Fruit fly (Drosophila melanogaster) whole organism, embryonic: ENCODE data around the gene pall.

ENCODE experiments used
- Ada2b ChIP-seq: fragments of 200-800 bp; sonication (Bioruptor generic); IDR thresholded peaks from 2 replicates; pipeline ENCODE4 v1.3.6; 2022; ENCODE audit warnings: missing biosample characterization, missing genetic modification characterization
- Adf1 ChIP-seq: fragments of 200-800 bp; sonication (Bioruptor generic); IDR thresholded peaks from 2 replicates; pipeline ENCODE4 v1.3.6; 2022; ENCODE audit warnings: missing biosample characterization, missing genetic modification characterization
- BtbVII ChIP-seq: fragments of 200-800 bp; sonication (Bioruptor generic); optimal IDR thresholded peaks from 3 replicates; lab custom pipeline; 2017; ENCODE audit warnings: missing biosample characterization, mild to moderate bottlenecking, missing genetic modification characterization
- CG11093 ChIP-seq: fragments of 200-800 bp; sonication (Bioruptor generic); IDR thresholded peaks from 3 replicates; pipeline ENCODE4 v1.3.6; 2022; ENCODE audit warnings: missing biosample characterization, missing genetic modification characterization
- CG11504 ChIP-seq: fragments of 200-800 bp; sonication (Bioruptor generic); optimal IDR thresholded peaks from 3 replicates; lab custom pipeline; 2019; ENCODE audit warnings: missing biosample characterization, mild to moderate bottlenecking, missing genetic modification characterization, moderate library complexity
- CG11696 ChIP-seq: fragments of 200-800 bp; sonication (Bioruptor generic); IDR thresholded peaks from 2 replicates; pipeline ENCODE4 v1.3.6; 2022; ENCODE audit warnings: missing biosample characterization, missing genetic modification characterization
- CG12236 ChIP-seq: fragments of 200-800 bp; sonication (Bioruptor generic); optimal IDR thresholded peaks from 2 replicates; lab custom pipeline; 2016; ENCODE audit warnings: missing biosample characterization, missing genetic modification characterization
- CG12744 ChIP-seq: fragments of 200-800 bp; sonication (Bioruptor generic); optimal IDR thresholded peaks from 2 replicates; lab custom pipeline; 2016; ENCODE audit warnings: missing biosample characterization, missing genetic modification characterization
- CG12942 ChIP-seq: fragments of 200-800 bp; sonication (Bioruptor generic); optimal IDR thresholded peaks from 3 replicates; lab custom pipeline; 2016; ENCODE audit warnings: missing biosample characterization, missing genetic modification characterization
- CG15479 ChIP-seq: fragments of 200-800 bp; sonication (Bioruptor generic); optimal IDR thresholded peaks from 3 replicates; lab custom pipeline; 2019; ENCODE audit warnings: missing biosample characterization, mild to moderate bottlenecking, missing genetic modification characterization, moderate library complexity
- CG17359 ChIP-seq: fragments of 200-800 bp; sonication (Bioruptor generic); optimal IDR thresholded peaks from 3 replicates; lab custom pipeline; 2018; ENCODE audit warnings: missing biosample characterization, mild to moderate bottlenecking, missing genetic modification characterization, moderate library complexity
- CG18599 ChIP-seq: fragments of 200-800 bp; sonication (Bioruptor generic); optimal IDR thresholded peaks from 3 replicates; lab custom pipeline; 2017; ENCODE audit warnings: missing biosample characterization, missing genetic modification characterization, mild to moderate bottlenecking, moderate library complexity, missing genetic modification reagents
- CG18764 ChIP-seq: fragments of 200-800 bp; sonication (Bioruptor generic); optimal IDR thresholded peaks from 3 replicates; lab custom pipeline; 2016; ENCODE audit warnings: missing biosample characterization, missing genetic modification characterization
- CG2129 ChIP-seq: fragments of 200-800 bp; sonication (Bioruptor generic); IDR thresholded peaks from 2 replicates; pipeline ENCODE4 v1.3.6; 2022; ENCODE audit warnings: missing biosample characterization, missing genetic modification characterization; ENCODE audit not compliant: partially characterized antibody
- CG3281 ChIP-seq: fragments of 200-800 bp; sonication (Bioruptor generic); optimal IDR thresholded peaks from 3 replicates; lab custom pipeline; 2017; ENCODE audit warnings: missing biosample characterization, mild to moderate bottlenecking, missing genetic modification characterization
- CG6765 ChIP-seq: fragments of 200-800 bp; sonication (Bioruptor generic); optimal IDR thresholded peaks from 3 replicates; lab custom pipeline; 2017; ENCODE audit warnings: missing biosample characterization, mild to moderate bottlenecking, missing genetic modification characterization
- CG7839 ChIP-seq: fragments of 200-800 bp; sonication (Bioruptor generic); optimal IDR thresholded peaks from 3 replicates; lab custom pipeline; 2018; ENCODE audit warnings: missing biosample characterization, mild to moderate bottlenecking, missing genetic modification characterization, moderate library complexity
- CG8359 ChIP-seq: fragments of 200-800 bp; sonication (Bioruptor generic); optimal IDR thresholded peaks from 2 replicates; lab custom pipeline; 2017; ENCODE audit warnings: missing biosample characterization, mild to moderate bottlenecking, missing genetic modification characterization, borderline replicate concordance
- CG8388 ChIP-seq: fragments of 200-800 bp; sonication (Bioruptor generic); optimal IDR thresholded peaks from 2 replicates; lab custom pipeline; 2019; ENCODE audit warnings: missing biosample characterization, mild to moderate bottlenecking, missing genetic modification characterization, moderate library complexity
- CG9797 ChIP-seq: fragments of 200-800 bp; sonication (Bioruptor generic); optimal IDR thresholded peaks from 3 replicates; lab custom pipeline; 2018; ENCODE audit warnings: missing biosample characterization, mild to moderate bottlenecking, missing genetic modification characterization
- Dfd ChIP-seq, 2 experiments: fragments of >200 bp; optimal IDR thresholded peaks; 2 replicates each; lab custom pipeline; 2017; ENCODE audit warnings: missing biosample characterization in 2 of 2, missing genetic modification characterization in 2 of 2
- Drgx ChIP-seq: fragments of 200-800 bp; sonication (Bioruptor generic); IDR thresholded peaks from 2 replicates; pipeline ENCODE4 v1.3.6; 2022; ENCODE audit warnings: missing biosample characterization, missing genetic modification characterization
- Eip74EF ChIP-seq, 2 experiments: fragments of 200-800 bp in 1 of 2; fragments of >200 bp in 1 of 2; sonication (Bioruptor generic) in 1 of 2; optimal IDR thresholded peaks; 2 replicates each; lab custom pipeline; 2017 to 2019; ENCODE audit warnings: missing biosample characterization in 2 of 2, missing genetic modification characterization in 2 of 2, mild to moderate bottlenecking in 1 of 2, moderate library complexity in 1 of 2
- Elba2 ChIP-seq: fragments of 200-800 bp; sonication (Bioruptor generic); optimal IDR thresholded peaks from 3 replicates; lab custom pipeline; 2016; ENCODE audit warnings: missing biosample characterization, missing genetic modification characterization
- Hand ChIP-seq: fragments of 200-800 bp; sonication (Bioruptor generic); optimal IDR thresholded peaks from 2 replicates; lab custom pipeline; 2017; ENCODE audit warnings: mild to moderate bottlenecking, missing biosample characterization, missing genetic modification reagents, missing genetic modification characterization
- HmgZ ChIP-seq: fragments of 200-800 bp; sonication (Bioruptor generic); optimal IDR thresholded peaks from 2 replicates; lab custom pipeline; 2018; ENCODE audit warnings: missing biosample characterization, mild to moderate bottlenecking, missing genetic modification characterization
- Lpt ChIP-seq: fragments of >200 bp; optimal IDR thresholded peaks from 2 replicates; lab custom pipeline; 2018; ENCODE audit warnings: missing biosample characterization, missing genetic modification characterization
- Oaz ChIP-seq: fragments of 200-800 bp; sonication (Bioruptor generic); IDR thresholded peaks from 2 replicates; pipeline ENCODE4 v1.3.6; 2022; ENCODE audit warnings: missing biosample characterization, missing genetic modification characterization
- bbx ChIP-seq: fragments of 200-800 bp; sonication (Bioruptor generic); IDR thresholded peaks from 2 replicates; pipeline ENCODE4 v1.3.6; 2022; ENCODE audit warnings: missing biosample characterization, missing genetic modification characterization; ENCODE audit not compliant: partially characterized antibody
- dati ChIP-seq: fragments of 200-800 bp; sonication (Bioruptor generic); IDR thresholded peaks from 2 replicates; pipeline ENCODE4 v1.3.6; 2022; ENCODE audit warnings: missing biosample characterization, missing genetic modification characterization
- ems ChIP-seq: fragments of 200-800 bp; sonication (Bioruptor generic); optimal IDR thresholded peaks from 3 replicates; lab custom pipeline; 2016; ENCODE audit warnings: missing biosample characterization, missing genetic modification characterization
- ewg ChIP-seq: fragments of 200-800 bp; sonication (Bioruptor generic); optimal IDR thresholded peaks from 3 replicates; lab custom pipeline; 2017; ENCODE audit warnings: mild to moderate bottlenecking, missing biosample characterization, missing genetic modification reagents, missing genetic modification characterization
- exex ChIP-seq: fragments of 200-800 bp; sonication (Bioruptor generic); optimal IDR thresholded peaks from 4 replicates; lab custom pipeline; 2018; ENCODE audit warnings: missing biosample characterization, mild to moderate bottlenecking, missing genetic modification characterization, moderate library complexity
- gem ChIP-seq: fragments of 200-800 bp; sonication (Bioruptor generic); optimal IDR thresholded peaks from 2 replicates; lab custom pipeline; 2019; ENCODE audit warnings: missing biosample characterization, mild to moderate bottlenecking, missing genetic modification characterization, moderate library complexity
- gfzf ChIP-seq: fragments of 200-800 bp; sonication (Bioruptor generic); optimal IDR thresholded peaks from 2 replicates; lab custom pipeline; 2016; ENCODE audit warnings: missing biosample characterization, mild to moderate bottlenecking, missing genetic modification characterization, moderate library complexity
- grau ChIP-seq: fragments of 200-800 bp; optimal IDR thresholded peaks from 3 replicates; lab custom pipeline; 2019; ENCODE audit warnings: missing biosample characterization, mild to moderate bottlenecking, missing genetic modification characterization, moderate library complexity
- hkb ChIP-seq, 2 experiments: fragments of 200-800 bp in 1 of 2; fragments of >200 bp in 1 of 2; sonication (Bioruptor generic) in 1 of 2; IDR thresholded peaks in 1 of 2; optimal IDR thresholded peaks in 1 of 2; 2 replicates each; pipeline versions ENCODE4 v1.3.6 to Lab custom; 2017 to 2022; ENCODE audit warnings: missing biosample characterization in 1 of 2, missing genetic modification characterization in 1 of 2
- inv ChIP-seq: fragments of 200-800 bp; sonication (Bioruptor generic); IDR thresholded peaks from 2 replicates; pipeline ENCODE4 v1.3.6; 2022; ENCODE audit warnings: missing biosample characterization, missing genetic modification characterization; ENCODE audit not compliant: partially characterized antibody
- kay ChIP-seq: fragments of 200-800 bp; sonication (Bioruptor generic); optimal IDR thresholded peaks from 2 replicates; lab custom pipeline; 2016; ENCODE audit warnings: missing biosample characterization, missing genetic modification characterization
- nerfin-1 ChIP-seq: fragments of 200-800 bp; sonication (Bioruptor generic); optimal IDR thresholded peaks from 3 replicates; lab custom pipeline; 2019; ENCODE audit warnings: missing biosample characterization, mild to moderate bottlenecking, missing genetic modification characterization, moderate library complexity
- odd ChIP-seq: fragments of 200-800 bp; sonication (Bioruptor generic); optimal IDR thresholded peaks from 2 replicates; lab custom pipeline; 2017; ENCODE audit warnings: missing biosample characterization, mild to moderate bottlenecking, missing genetic modification characterization
- pnt ChIP-seq: fragments of 200-800 bp; sonication (Bioruptor generic); optimal IDR thresholded peaks from 3 replicates; lab custom pipeline; 2016; ENCODE audit warnings: missing biosample characterization, missing genetic modification characterization
- row ChIP-seq: fragments of 200-800 bp; sonication (Bioruptor generic); IDR thresholded peaks from 3 replicates; pipeline ENCODE4 v1.3.6; 2022; ENCODE audit warnings: missing biosample characterization, missing genetic modification characterization
- slbo ChIP-seq: fragments of 200-800 bp; sonication (Bioruptor generic); IDR thresholded peaks from 2 replicates; pipeline ENCODE4 v1.3.6; 2022; ENCODE audit warnings: missing biosample characterization, missing genetic modification characterization
- sob ChIP-seq: fragments of 200-800 bp; sonication (Bioruptor generic); IDR thresholded peaks from 2 replicates; pipeline ENCODE4 v1.3.6; 2022; ENCODE audit warnings: missing biosample characterization, missing genetic modification characterization

The pall gene

DNA sequence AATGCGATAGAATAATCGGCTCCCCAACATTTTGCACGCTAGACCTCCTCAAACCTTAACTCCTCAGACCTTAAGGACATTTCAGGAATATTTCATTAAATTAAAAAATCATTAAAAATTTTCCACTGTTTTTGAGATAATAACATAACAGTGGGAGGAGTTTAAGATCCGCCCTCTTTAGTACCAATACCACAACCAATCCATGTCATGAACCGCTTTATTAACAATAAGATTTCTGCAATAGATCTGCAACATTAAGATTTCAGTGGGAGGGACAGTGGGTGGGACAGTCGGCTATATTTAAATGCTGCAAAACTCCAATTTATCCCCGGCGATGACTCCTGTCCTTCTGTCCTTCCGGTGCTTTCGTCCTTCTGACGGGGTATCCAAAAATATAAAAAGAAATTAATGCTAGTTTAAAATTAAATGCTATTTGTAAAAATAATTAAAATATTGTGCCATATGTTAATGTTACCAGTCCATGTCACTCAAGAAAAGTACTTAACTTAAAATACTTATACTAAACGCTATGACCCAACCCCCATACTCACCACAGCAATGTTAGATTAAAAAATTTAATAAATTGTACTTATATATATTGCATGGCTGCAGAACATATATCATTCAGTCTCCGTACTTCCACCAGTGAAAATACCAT is 44.8 kb downstream of the pall start, which contains the start of gene Srg3 (continued):
- TF ChIP-seq CG17359 (tag; lab: Kevin White, UChicago) (no peak), Oaz (GFP tag; lab: Robert Waterston, UW) (0 out of 2 replicates have a peak, but pooled peaks have one; percentile 12), CG11093 (no peak), gfzf (GFP tag; lab: Kevin White, UChicago) (no peak), hkb (optimal IDR thresholded peaks at IDR 0.05; lab: Kevin White, UChicago) (peak; percentile 53), hkb (GFP tag; IDR thresholded peaks at IDR 0.05; lab: Robert Waterston, UW) (0 out of 2 replicates have a peak, but pooled peaks have one; percentile 6), slbo (GFP tag; lab: Robert Waterston, UW) (peak; percentile 60), BtbVII (GFP tag; lab: Kevin White, UChicago) (no peak), Hand (no peak), CG12236 (GFP tag; lab: Kevin White, UChicago) (no peak), Eip74EF (GFP tag; optimal IDR thresholded peaks at IDR 0.05; lab: Kevin White, UChicago) (no peak), CG15479 (GFP tag; lab: Kevin White, UChicago) (no peak), odd (peak; percentile 26), CG18599 (GFP tag; lab: Kevin White, UChicago) (no peak), CG11504 (tag; lab: Kevin White, UChicago) (peak; percentile 6), Elba2 (peak; percentile 86), row (GFP tag; lab: Robert Waterston, UW) (peak; percentile 7), CG6765 (no peak)

DNA sequence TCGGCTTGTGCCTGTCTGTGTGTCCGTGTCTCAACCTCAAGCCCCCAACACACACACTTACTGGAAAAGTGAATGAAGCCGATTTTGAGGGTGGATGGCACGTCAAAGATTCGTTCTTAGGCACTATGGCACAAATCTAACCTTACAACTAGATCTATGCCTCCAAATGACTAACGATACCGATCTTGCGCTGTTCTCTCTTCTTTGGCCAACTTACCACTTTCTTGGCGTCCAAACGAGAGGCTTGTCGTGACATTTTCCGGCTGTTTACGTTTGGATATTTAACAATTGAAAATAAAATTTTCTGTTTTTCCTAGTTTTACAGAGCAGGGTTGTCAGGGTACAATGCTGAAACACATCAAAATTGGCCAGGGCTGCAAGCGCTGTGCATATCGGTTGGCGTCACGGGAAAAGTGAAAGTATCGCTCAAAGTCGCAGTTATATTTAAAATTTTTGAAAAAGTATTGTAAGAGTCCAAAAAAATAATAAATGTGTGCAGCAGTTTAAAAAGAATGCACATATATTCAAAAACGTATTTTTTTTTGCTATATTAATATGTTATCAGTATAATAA is 45.6 kb downstream of the pall start, which contains the start of the genes Bet3 and Nf-YA:
Gene Bet3, minus strand, starts transcription at position 361 of the 573 bp plus-strand sequence.
Gene Nf-YA, minus strand, starts transcription at position 361 of the 573 bp plus-strand sequence.
- TF ChIP-seq pnt (peak; percentile 49), Lpt (GFP tag; lab: Kevin White, UChicago) (no peak), Adf1 (no peak), dati (GFP tag; lab: Robert Waterston, UW) (no peak), gfzf (GFP tag; lab: Kevin White, UChicago) (peak; percentile 54), CG11093 (0 out of 3 replicates have a peak, but pooled peaks have one; percentile 17), inv (GFP tag; lab: Robert Waterston, UW) (peak; percentile 79), HmgZ (tag; lab: Kevin White, UChicago) (peak; percentile 58), row (GFP tag; lab: Robert Waterston, UW) (peak; percentile 93), CG2129 (GFP tag; lab: Robert Waterston, UW) (peak; percentile 73), kay (no peak), Ada2b (GFP tag; lab: Robert Waterston, UW) (peak; percentile 47; the same call in 1 of the 2 replicates), CG11696 (peak; percentile 40; the same call in 1 of the 2 replicates), CG18764 (GFP tag; lab: Kevin White, UChicago) (peak; percentile 6), CG12942 (peak; percentile 13), ems (GFP tag; lab: Kevin White, UChicago) (peak; percentile 29), CG9797 (GFP tag; lab: Kevin White, UChicago) (peak; percentile 53), exex (tag; lab: Kevin White, UChicago) (no peak), CG7839 (tag; lab: Kevin White, UChicago) (peak; percentile 41), nerfin-1 (peak; percentile 35), Drgx (no peak), grau (peak; percentile 34), CG3281 (GFP tag; lab: Kevin White, UChicago) (peak; percentile 40), CG8359 (GFP tag; lab: Kevin White, UChicago) (no peak), sob (GFP tag; lab: Robert Waterston, UW) (peak; percentile 62), Dfd (GFP tag; optimal IDR thresholded peaks at IDR 0.05; lab: Kevin White, UChicago) (no peak), bbx (GFP tag; lab: Robert Waterston, UW) (peak; percentile 85), gem (tag; lab: Kevin White, UChicago) (peak; percentile 51), CG12744 (GFP tag; lab: Kevin White, UChicago) (peak; percentile 21), CG8388 (GFP tag; lab: Kevin White, UChicago) (peak; percentile 21), ewg (GFP tag; lab: Kevin White, UChicago) (peak; percentile 16)
